Worm (Caenorhabditis elegans) whole organism, midembryonic: ENCODE measurements around the gene R07B7.6.

Experiments used
- T22C8.4 ChIP-seq: fragments of 200-800 bp; sonication (Bioruptor generic); IDR thresholded peaks from 2 replicates; pipeline ENCODE4 v1.3.6; 2022; ENCODE audit warnings: missing genetic modification characterization, missing compliant biosample characterization
- flt-1 ChIP-seq: fragments of 200-800 bp; sonication (Bioruptor generic); IDR thresholded peaks from 2 replicates; pipeline ENCODE4 v1.3.6; 2022; ENCODE audit warnings: missing genetic modification characterization, missing compliant biosample characterization
- ref-1 ChIP-seq: fragments of 200-800 bp; sonication (Bioruptor generic); conservative IDR thresholded peaks from 2 replicates; pipeline ENCODE4 v1.3.6; 2022; ENCODE audit warnings: missing genetic modification reagents, missing genetic modification characterization, missing compliant biosample characterization
- ztf-23 ChIP-seq: fragments of 200-800 bp; sonication (Bioruptor generic); IDR thresholded peaks from 2 replicates; pipeline ENCODE4 v1.3.6; 2022; ENCODE audit warnings: missing genetic modification reagents, missing genetic modification characterization, missing compliant biosample characterization

- TF ChIP-seq T22C8.4 (GFP tag; lab: Robert Waterston, UW) (no peak), ztf-23 (no peak), flt-1 (GFP tag; lab: Robert Waterston, UW) (no peak), ref-1 (no peak)
Observed at ce11 chrV:12120381-12120780, 45.6 kb upstream of the R07B7.6 start, which contains the start of gene C13C4.7.
